Fruit fly (Drosophila melanogaster) whole organism, embryonic: ENCODE results near the gene CG32369.
A peak's percentile ranks its signal among the peaks of the same experiment; 100 is the strongest.

Experiments
- Bgb ChIP-seq: fragments of 200-800 bp; sonication (Bioruptor generic); IDR thresholded peaks from 2 replicates; pipeline ENCODE4 v1.3.6; 2022; ENCODE audit warnings: missing biosample characterization, missing genetic modification characterization; ENCODE audit not compliant: partially characterized antibody
- BtbVII ChIP-seq: fragments of 200-800 bp; sonication (Bioruptor generic); optimal IDR thresholded peaks from 3 replicates; lab custom pipeline; 2017; ENCODE audit warnings: missing biosample characterization, mild to moderate bottlenecking, missing genetic modification characterization
- CG10462 ChIP-seq: fragments of 200-800 bp; sonication (Bioruptor generic); optimal IDR thresholded peaks from 2 replicates; lab custom pipeline; 2016; ENCODE audit warnings: missing biosample characterization, missing genetic modification characterization
- CG11093 ChIP-seq: fragments of 200-800 bp; sonication (Bioruptor generic); IDR thresholded peaks from 3 replicates; pipeline ENCODE4 v1.3.6; 2022; ENCODE audit warnings: missing biosample characterization, missing genetic modification characterization
- CG11504 ChIP-seq: fragments of 200-800 bp; sonication (Bioruptor generic); optimal IDR thresholded peaks from 3 replicates; lab custom pipeline; 2019; ENCODE audit warnings: missing biosample characterization, mild to moderate bottlenecking, missing genetic modification characterization, moderate library complexity
- CG12769 ChIP-seq: fragments of 200-800 bp; sonication (Bioruptor generic); optimal IDR thresholded peaks from 2 replicates; lab custom pipeline; 2019; ENCODE audit warnings: missing biosample characterization, mild to moderate bottlenecking, missing genetic modification characterization, moderate library complexity
- CG13624 ChIP-seq: fragments of 200-800 bp; sonication (Bioruptor generic); optimal IDR thresholded peaks from 2 replicates; lab custom pipeline; 2016; ENCODE audit warnings: missing biosample characterization, missing genetic modification characterization
- CG1602 ChIP-seq: fragments of 200-800 bp; sonication (Bioruptor generic); optimal IDR thresholded peaks from 3 replicates; lab custom pipeline; 2016; ENCODE audit warnings: missing biosample characterization, missing genetic modification characterization
- CG18619 ChIP-seq: fragments of 200-800 bp; sonication (Bioruptor generic); optimal IDR thresholded peaks from 3 replicates; lab custom pipeline; 2017; ENCODE audit warnings: missing biosample characterization, mild to moderate bottlenecking, missing genetic modification characterization
- CG31365 ChIP-seq: fragments of 200-800 bp; sonication (Bioruptor generic); optimal IDR thresholded peaks from 2 replicates; lab custom pipeline; 2018; ENCODE audit warnings: missing biosample characterization, mild to moderate bottlenecking, missing genetic modification characterization
- CG31388 ChIP-seq: fragments of 200-800 bp; sonication (Bioruptor generic); optimal IDR thresholded peaks from 2 replicates; lab custom pipeline; 2016; ENCODE audit warnings: missing biosample characterization, missing genetic modification characterization
- CG33213 ChIP-seq: fragments of 200-800 bp; sonication (Bioruptor generic); optimal IDR thresholded peaks from 3 replicates; lab custom pipeline; 2016; ENCODE audit warnings: missing biosample characterization, missing genetic modification characterization
- CG33557 ChIP-seq: fragments of 200-800 bp; sonication (Bioruptor generic); optimal IDR thresholded peaks from 2 replicates; lab custom pipeline; 2019; ENCODE audit warnings: missing biosample characterization, mild to moderate bottlenecking, missing genetic modification characterization, moderate library complexity
- CG3407 ChIP-seq: fragments of 200-800 bp; sonication (Bioruptor generic); optimal IDR thresholded peaks from 2 replicates; lab custom pipeline; 2018; ENCODE audit warnings: missing biosample characterization, mild to moderate bottlenecking, missing genetic modification characterization
- CG34376 ChIP-seq: fragments of 200-800 bp; sonication (Bioruptor generic); optimal IDR thresholded peaks from 2 replicates; lab custom pipeline; 2018; ENCODE audit warnings: missing biosample characterization, mild to moderate bottlenecking, missing genetic modification characterization
- CG4360 ChIP-seq: fragments of 200-800 bp; sonication (Bioruptor generic); IDR thresholded peaks from 2 replicates; pipeline ENCODE4 v1.3.6; 2022; ENCODE audit warnings: missing biosample characterization, missing genetic modification characterization
- CG4707 ChIP-seq: fragments of 200-800 bp; sonication (Bioruptor generic); optimal IDR thresholded peaks from 2 replicates; lab custom pipeline; 2018; ENCODE audit warnings: missing biosample characterization, mild to moderate bottlenecking, missing genetic modification characterization, moderate library complexity
- CG6254 ChIP-seq: fragments of 200-800 bp; sonication (Bioruptor generic); optimal IDR thresholded peaks from 3 replicates; lab custom pipeline; 2017; ENCODE audit warnings: mild to moderate bottlenecking, missing biosample characterization, missing genetic modification reagents, missing genetic modification characterization
- CG8281 ChIP-seq: fragments of 200-800 bp; sonication (Bioruptor generic); optimal IDR thresholded peaks from 2 replicates; lab custom pipeline; 2018; ENCODE audit warnings: missing biosample characterization, mild to moderate bottlenecking, missing genetic modification characterization, moderate library complexity
- CG8388 ChIP-seq: fragments of 200-800 bp; sonication (Bioruptor generic); optimal IDR thresholded peaks from 2 replicates; lab custom pipeline; 2019; ENCODE audit warnings: missing biosample characterization, mild to moderate bottlenecking, missing genetic modification characterization, moderate library complexity
- CG8924 ChIP-seq: fragments of 200-800 bp; optimal IDR thresholded peaks from 3 replicates; lab custom pipeline; 2019; ENCODE audit warnings: missing biosample characterization, mild to moderate bottlenecking, missing genetic modification characterization, moderate library complexity
- Chrac-16 ChIP-seq: fragments of 200-800 bp; sonication (Bioruptor generic); optimal IDR thresholded peaks from 3 replicates; lab custom pipeline; 2016; ENCODE audit warnings: missing biosample characterization, missing genetic modification characterization
- Dek ChIP-seq: fragments of 200-800 bp; sonication (Bioruptor generic); optimal IDR thresholded peaks from 3 replicates; lab custom pipeline; 2019; ENCODE audit warnings: missing biosample characterization, mild to moderate bottlenecking, missing genetic modification characterization, moderate library complexity
- HLH4C ChIP-seq: fragments of 200-800 bp; sonication (Bioruptor generic); IDR thresholded peaks from 3 replicates; pipeline ENCODE4 v1.3.6; 2022; ENCODE audit warnings: missing biosample characterization, missing genetic modification characterization; ENCODE audit not compliant: partially characterized antibody
- NK7.1 ChIP-seq: fragments of 200-800 bp; sonication (Bioruptor generic); optimal IDR thresholded peaks from 3 replicates; lab custom pipeline; 2016; ENCODE audit warnings: missing biosample characterization, missing genetic modification characterization
- PHDP ChIP-seq: fragments of 200-800 bp; sonication (Bioruptor generic); optimal IDR thresholded peaks from 3 replicates; lab custom pipeline; 2018; ENCODE audit warnings: missing biosample characterization, mild to moderate bottlenecking, missing genetic modification characterization, moderate library complexity
- Vsx1 ChIP-seq: fragments of 200-800 bp; sonication (Bioruptor generic); optimal IDR thresholded peaks from 2 replicates; lab custom pipeline; 2017; ENCODE audit warnings: missing biosample characterization, mild to moderate bottlenecking, missing genetic modification characterization, missing genetic modification reagents
- br ChIP-seq: fragments of >200 bp; optimal IDR thresholded peaks from 2 replicates; lab custom pipeline; 2017
- caup ChIP-seq: fragments of 200-800 bp; sonication (Bioruptor generic); optimal IDR thresholded peaks from 3 replicates; lab custom pipeline; 2017; ENCODE audit warnings: missing biosample characterization, mild to moderate bottlenecking, missing genetic modification characterization, moderate library complexity; ENCODE audit not compliant: severe bottlenecking
- chn ChIP-seq: fragments of 200-800 bp; sonication (Bioruptor generic); optimal IDR thresholded peaks from 2 replicates; lab custom pipeline; 2016; ENCODE audit warnings: missing biosample characterization, missing genetic modification characterization
- crc ChIP-seq: fragments of 200-800 bp; sonication (Bioruptor generic); optimal IDR thresholded peaks from 2 replicates; lab custom pipeline; 2016; ENCODE audit warnings: missing biosample characterization, missing genetic modification characterization
- dati ChIP-seq: fragments of 200-800 bp; sonication (Bioruptor generic); IDR thresholded peaks from 2 replicates; pipeline ENCODE4 v1.3.6; 2022; ENCODE audit warnings: missing biosample characterization, missing genetic modification characterization
- ems ChIP-seq: fragments of 200-800 bp; sonication (Bioruptor generic); optimal IDR thresholded peaks from 3 replicates; lab custom pipeline; 2016; ENCODE audit warnings: missing biosample characterization, missing genetic modification characterization
- en ChIP-seq: fragments of 200-800 bp; sonication (Bioruptor generic); optimal IDR thresholded peaks from 2 replicates; lab custom pipeline; 2016; ENCODE audit warnings: missing biosample characterization, missing genetic modification characterization
- fd96Cb ChIP-seq: fragments of 200-800 bp; sonication (Bioruptor generic); optimal IDR thresholded peaks from 2 replicates; lab custom pipeline; 2018; ENCODE audit warnings: missing biosample characterization, mild to moderate bottlenecking, missing genetic modification characterization, moderate library complexity
- gem ChIP-seq: fragments of 200-800 bp; sonication (Bioruptor generic); optimal IDR thresholded peaks from 2 replicates; lab custom pipeline; 2019; ENCODE audit warnings: missing biosample characterization, mild to moderate bottlenecking, missing genetic modification characterization, moderate library complexity
- grau ChIP-seq: fragments of 200-800 bp; optimal IDR thresholded peaks from 3 replicates; lab custom pipeline; 2019; ENCODE audit warnings: missing biosample characterization, mild to moderate bottlenecking, missing genetic modification characterization, moderate library complexity
- grn ChIP-seq: fragments of 200-800 bp; sonication (Bioruptor generic); optimal IDR thresholded peaks from 3 replicates; lab custom pipeline; 2017; ENCODE audit warnings: missing biosample characterization, missing genetic modification characterization
- her ChIP-seq: fragments of 200-800 bp; sonication (Bioruptor generic); optimal IDR thresholded peaks from 2 replicates; lab custom pipeline; 2016; ENCODE audit warnings: missing biosample characterization, missing genetic modification characterization
- ind ChIP-seq: fragments of 200-800 bp; sonication (Bioruptor generic); optimal IDR thresholded peaks from 3 replicates; lab custom pipeline; 2016; ENCODE audit warnings: missing biosample characterization, missing genetic modification characterization
- kay ChIP-seq: fragments of 200-800 bp; sonication (Bioruptor generic); optimal IDR thresholded peaks from 2 replicates; lab custom pipeline; 2016; ENCODE audit warnings: missing biosample characterization, missing genetic modification characterization
- knrl ChIP-seq: fragments of 200-800 bp; sonication (Bioruptor generic); IDR thresholded peaks from 3 replicates; pipeline ENCODE4 v1.3.6; 2022; ENCODE audit warnings: missing biosample characterization, missing genetic modification characterization; ENCODE audit not compliant: partially characterized antibody
- lbe ChIP-seq: fragments of 200-800 bp; sonication (Bioruptor generic); optimal IDR thresholded peaks from 2 replicates; lab custom pipeline; 2016; ENCODE audit warnings: missing biosample characterization, mild to moderate bottlenecking, missing genetic modification characterization
- lov ChIP-seq, 2 experiments: fragments of 200-800 bp in 1 of 2; fragments of >200 bp in 1 of 2; sonication (Bioruptor generic) in 1 of 2; IDR thresholded peaks in 1 of 2; optimal IDR thresholded peaks in 1 of 2; 2 replicates in 1 of 2; 3 replicates in 1 of 2; pipeline versions ENCODE4 v1.3.6 to Lab custom; 2017 to 2022; ENCODE audit warnings: missing biosample characterization in 1 of 2, missing genetic modification characterization in 1 of 2
- pfk ChIP-seq: fragments of 200-800 bp; sonication (Bioruptor generic); optimal IDR thresholded peaks from 2 replicates; lab custom pipeline; 2018; ENCODE audit warnings: missing biosample characterization, mild to moderate bottlenecking, missing genetic modification characterization, moderate library complexity
- repo ChIP-seq: fragments of 200-800 bp; sonication (Bioruptor generic); optimal IDR thresholded peaks from 2 replicates; lab custom pipeline; 2016; ENCODE audit warnings: missing biosample characterization, missing genetic modification characterization
- sens-2 ChIP-seq: fragments of 200-800 bp; sonication (Bioruptor generic); IDR thresholded peaks from 2 replicates; pipeline ENCODE4 v1.3.6; 2022; ENCODE audit warnings: missing biosample characterization, missing genetic modification characterization
- wor ChIP-seq: fragments of 200-800 bp; sonication (Bioruptor generic); IDR thresholded peaks from 2 replicates; pipeline ENCODE4 v1.3.6; 2022; ENCODE audit warnings: missing biosample characterization, missing genetic modification characterization

Gene CG32369

dm6 chr3L:7809289-7810099, at the start of gene CG32369 (continued):
- TF ChIP-seq CG1602 (no peak), knrl (0 out of 3 replicates have a peak, but pooled peaks have one; percentile 17), grn (GFP tag; lab: Kevin White, UChicago) (no peak), dati (GFP tag; lab: Robert Waterston, UW) (no peak), grau (tag; lab: Kevin White, UChicago) (no peak), NK7.1 (GFP tag; lab: Kevin White, UChicago) (no peak), PHDP (tag; lab: Kevin White, UChicago) (peak; percentile 48), chn (GFP tag; lab: Kevin White, UChicago) (peak; percentile 24), CG31388 (GFP tag; lab: Kevin White, UChicago) (no peak), CG10462 (GFP tag; lab: Kevin White, UChicago) (peak; percentile 29), CG8388 (GFP tag; lab: Kevin White, UChicago) (no peak), lbe (peak; percentile 79), CG31365 (tag; lab: Kevin White, UChicago) (no peak), repo (GFP tag; lab: Kevin White, UChicago) (no peak), ind (GFP tag; lab: Kevin White, UChicago) (no peak), CG34376 (GFP tag; lab: Kevin White, UChicago) (peak; percentile 69), Chrac-16 (GFP tag; lab: Kevin White, UChicago) (no peak), CG4707 (GFP tag; lab: Kevin White, UChicago) (no peak), CG8281 (tag; lab: Kevin White, UChicago) (no peak), gem (tag; lab: Kevin White, UChicago) (peak; percentile 19), CG4360 (GFP tag; lab: Robert Waterston, UW) (no peak), ems (GFP tag; lab: Kevin White, UChicago) (peak; percentile 42), BtbVII (GFP tag; lab: Kevin White, UChicago) (peak; percentile 80), CG11093 (GFP tag; lab: Robert Waterston, UW) (no peak), br (no peak), CG33213 (GFP tag; lab: Kevin White, UChicago) (peak; percentile 33), CG11504 (tag; lab: Kevin White, UChicago) (peak; percentile 87), en (GFP tag; lab: Kevin White, UChicago) (no peak), pfk (GFP tag; lab: Kevin White, UChicago) (no peak), Vsx1 (GFP tag; lab: Kevin White, UChicago) (peak; percentile 19), kay (GFP tag; lab: Kevin White, UChicago) (no peak), CG33557 (no peak), Dek (tag; lab: Kevin White, UChicago) (peak; percentile 15), CG18619 (peak; percentile 13), CG6254 (GFP tag; lab: Kevin White, UChicago) (no peak), CG13624 (GFP tag; lab: Kevin White, UChicago) (no peak), her (GFP tag; lab: Kevin White, UChicago) (peak; percentile 25), CG3407 (no peak), sens-2 (GFP tag; lab: Robert Waterston, UW) (no peak), CG12769 (tag; lab: Kevin White, UChicago) (no peak), HLH4C (GFP tag; lab: Robert Waterston, UW) (peak; percentile 28; the same call in 1 of the 3 replicates), caup (peak; percentile 46), wor (GFP tag; lab: Robert Waterston, UW) (no peak), CG8924 (tag; lab: Kevin White, UChicago) (no peak), crc (GFP tag; lab: Kevin White, UChicago) (no peak), lov (optimal IDR thresholded peaks at IDR 0.05; lab: Kevin White, UChicago) (no peak), lov (GFP tag; IDR thresholded peaks at IDR 0.05; lab: Robert Waterston, UW) (no peak; the same call in 2 of the 3 replicates), fd96Cb (tag; lab: Kevin White, UChicago) (no peak), Bgb (GFP tag; lab: Robert Waterston, UW) (peak; percentile 46; the same call in 1 of the 2 replicates)
